Fruit fly (Drosophila melanogaster) whole organism, embryonic: Measurements from ENCODE around the gene CG15431.

Experiments used
- BEAF-32 ChIP-seq: fragments of 200-800 bp; sonication (Bioruptor generic); optimal IDR thresholded peaks from 3 replicates; lab custom pipeline; 2017; ENCODE audit warnings: missing biosample characterization, missing genetic modification characterization, mild to moderate bottlenecking, moderate library complexity, missing genetic modification reagents
- Bgb ChIP-seq: fragments of 200-800 bp; sonication (Bioruptor generic); IDR thresholded peaks from 2 replicates; pipeline ENCODE4 v1.3.6; 2022; ENCODE audit warnings: missing biosample characterization, missing genetic modification characterization; ENCODE audit not compliant: partially characterized antibody
- Blimp-1 ChIP-seq: fragments of 200-800 bp; sonication (Bioruptor generic); optimal IDR thresholded peaks from 3 replicates; lab custom pipeline; 2018; ENCODE audit warnings: missing biosample characterization, missing genetic modification characterization, mild to moderate bottlenecking, moderate library complexity, missing genetic modification reagents
- CG1024 ChIP-seq: fragments of 200-800 bp; sonication (Bioruptor generic); IDR thresholded peaks from 2 replicates; pipeline ENCODE4 v1.3.6; 2022; ENCODE audit warnings: missing biosample characterization, missing genetic modification characterization
- CG10462 ChIP-seq: fragments of 200-800 bp; sonication (Bioruptor generic); optimal IDR thresholded peaks from 2 replicates; lab custom pipeline; 2016; ENCODE audit warnings: missing biosample characterization, missing genetic modification characterization
- CG13287 ChIP-seq: fragments of 200-800 bp; sonication (Bioruptor generic); IDR thresholded peaks from 2 replicates; pipeline ENCODE4 v1.3.6; 2022; ENCODE audit warnings: missing biosample characterization, missing genetic modification characterization; ENCODE audit not compliant: partially characterized antibody
- CG14860 ChIP-seq: fragments of 200-800 bp; sonication (Bioruptor generic); IDR thresholded peaks from 3 replicates; pipeline ENCODE4 v1.3.6; 2022; ENCODE audit warnings: missing biosample characterization, missing genetic modification characterization; ENCODE audit not compliant: partially characterized antibody
- CG17385 ChIP-seq: fragments of 200-800 bp; sonication (Bioruptor generic); optimal IDR thresholded peaks from 3 replicates; lab custom pipeline; 2018; ENCODE audit warnings: missing biosample characterization, mild to moderate bottlenecking, missing genetic modification characterization
- CG17568 ChIP-seq: fragments of 200-800 bp; sonication (Bioruptor generic); optimal IDR thresholded peaks from 2 replicates; lab custom pipeline; 2018; ENCODE audit warnings: missing biosample characterization, mild to moderate bottlenecking, missing genetic modification characterization, moderate library complexity
- CG31388 ChIP-seq: fragments of 200-800 bp; sonication (Bioruptor generic); optimal IDR thresholded peaks from 2 replicates; lab custom pipeline; 2016; ENCODE audit warnings: missing biosample characterization, missing genetic modification characterization
- CG32767 ChIP-seq: fragments of 200-800 bp; sonication (Bioruptor generic); IDR thresholded peaks from 2 replicates; pipeline ENCODE4 v1.3.6; 2022; ENCODE audit warnings: missing biosample characterization, missing genetic modification characterization
- CG3726 ChIP-seq: fragments of 200-800 bp; sonication (Bioruptor generic); IDR thresholded peaks from 3 replicates; pipeline ENCODE4, ENCODE4 v1.3.6; 2022; ENCODE audit warnings: missing biosample characterization, missing genetic modification characterization
- CG42726 ChIP-seq: fragments of 200-800 bp; sonication (Bioruptor generic); IDR thresholded peaks from 2 replicates; pipeline ENCODE4 v1.3.6; 2022; ENCODE audit warnings: missing biosample characterization, missing genetic modification characterization; ENCODE audit not compliant: partially characterized antibody
- CG7963 ChIP-seq: fragments of 200-800 bp; sonication (Bioruptor generic); IDR thresholded peaks from 3 replicates; pipeline ENCODE4 v1.3.6; 2022; ENCODE audit warnings: missing biosample characterization, missing genetic modification characterization; ENCODE audit not compliant: partially characterized antibody
- CG8924 ChIP-seq: fragments of 200-800 bp; optimal IDR thresholded peaks from 3 replicates; lab custom pipeline; 2019; ENCODE audit warnings: missing biosample characterization, mild to moderate bottlenecking, missing genetic modification characterization, moderate library complexity
- CG9437 ChIP-seq: fragments of 200-800 bp; sonication (Bioruptor generic); optimal IDR thresholded peaks from 2 replicates; lab custom pipeline; 2018; ENCODE audit warnings: missing biosample characterization, mild to moderate bottlenecking, missing genetic modification characterization
- CHES-1-like ChIP-seq: fragments of 200-800 bp; sonication (Bioruptor generic); optimal IDR thresholded peaks from 2 replicates; lab custom pipeline; 2016; ENCODE audit warnings: missing biosample characterization, missing genetic modification characterization
- Camta ChIP-seq: fragments of 200-800 bp; sonication (Bioruptor generic); optimal IDR thresholded peaks from 2 replicates; lab custom pipeline; 2016; ENCODE audit warnings: missing biosample characterization, missing genetic modification characterization
- Dll ChIP-seq: fragments of 200-800 bp; sonication (Bioruptor generic); IDR thresholded peaks from 4 replicates; pipeline ENCODE4 v1.3.6; 2022; ENCODE audit warnings: missing biosample characterization, missing genetic modification characterization; ENCODE audit not compliant: partially characterized antibody
- Hr51 ChIP-seq, 2 experiments: fragments of 200-800 bp; sonication (Bioruptor generic); optimal IDR thresholded peaks; 2 replicates in 1 of 2; 3 replicates in 1 of 2; lab custom pipeline; 2016 to 2018; ENCODE audit warnings: missing biosample characterization in 2 of 2, missing genetic modification characterization in 2 of 2, mild to moderate bottlenecking in 1 of 2, moderate library complexity in 1 of 2
- Hr78 ChIP-seq, 2 experiments: fragments of 200-800 bp in 1 of 2; fragments of >200 bp in 1 of 2; sonication (Bioruptor generic) in 1 of 2; optimal IDR thresholded peaks; 2 replicates each; lab custom pipeline; 2017 to 2019; ENCODE audit warnings: missing biosample characterization in 2 of 2, missing genetic modification characterization in 2 of 2, mild to moderate bottlenecking in 1 of 2, moderate library complexity in 1 of 2
- Hsf ChIP-seq: fragments of 200-800 bp; sonication (Bioruptor generic); optimal IDR thresholded peaks from 3 replicates; lab custom pipeline; 2016; ENCODE audit warnings: missing biosample characterization, missing genetic modification characterization
- Neu2 ChIP-seq: fragments of 200-800 bp; sonication (Bioruptor generic); optimal IDR thresholded peaks from 3 replicates; lab custom pipeline; 2016; ENCODE audit warnings: missing biosample characterization, missing genetic modification characterization, borderline replicate concordance
- Opbp ChIP-seq: fragments of 200-800 bp; sonication (Bioruptor generic); IDR thresholded peaks from 3 replicates; pipeline ENCODE4 v1.3.6; 2022; ENCODE audit warnings: missing biosample characterization, missing genetic modification characterization; ENCODE audit not compliant: partially characterized antibody
- Rx ChIP-seq: fragments of 200-800 bp; sonication (Bioruptor generic); IDR thresholded peaks from 2 replicates; pipeline ENCODE4 v1.3.6; 2022; ENCODE audit warnings: missing biosample characterization, missing genetic modification characterization
- Scr ChIP-seq: fragments of 200-800 bp; sonication (Bioruptor generic); IDR thresholded peaks from 2 replicates; pipeline ENCODE4 v1.3.6; 2022; ENCODE audit warnings: missing biosample characterization, missing genetic modification characterization; ENCODE audit not compliant: partially characterized antibody
- bbx ChIP-seq: fragments of 200-800 bp; sonication (Bioruptor generic); IDR thresholded peaks from 2 replicates; pipeline ENCODE4 v1.3.6; 2022; ENCODE audit warnings: missing biosample characterization, missing genetic modification characterization; ENCODE audit not compliant: partially characterized antibody
- bcd ChIP-seq: fragments of 200-800 bp; sonication (Bioruptor generic); optimal IDR thresholded peaks from 2 replicates; lab custom pipeline; 2017; ENCODE audit warnings: missing biosample characterization, mild to moderate bottlenecking, missing genetic modification characterization
- chinmo ChIP-seq: fragments of 200-800 bp; sonication (Bioruptor generic); IDR thresholded peaks from 4 replicates; pipeline ENCODE4 v1.3.6; 2022; ENCODE audit warnings: missing biosample characterization, missing genetic modification characterization; ENCODE audit not compliant: partially characterized antibody
- chm ChIP-seq: fragments of 200-800 bp; sonication (Bioruptor generic); IDR thresholded peaks from 2 replicates; pipeline ENCODE4 v1.3.6; 2022; ENCODE audit warnings: missing biosample characterization, missing genetic modification characterization
- croc ChIP-seq: fragments of 200-800 bp; sonication (Bioruptor generic); conservative IDR thresholded peaks from 3 replicates; pipeline ENCODE4 v1.3.6; 2022; ENCODE audit warnings: missing biosample characterization, missing genetic modification characterization
- eve ChIP-seq, 2 experiments: fragments of >200 bp; optimal IDR thresholded peaks; 2 replicates each; lab custom pipeline; 2017; ENCODE audit warnings: missing biosample characterization in 2 of 2, missing genetic modification characterization in 2 of 2
- gt ChIP-seq: fragments of 200-800 bp; sonication (Bioruptor generic); IDR thresholded peaks from 2 replicates; pipeline ENCODE4 v1.3.6; 2022; ENCODE audit warnings: missing biosample characterization, missing genetic modification characterization
- hkb ChIP-seq, 2 experiments: fragments of 200-800 bp in 1 of 2; fragments of >200 bp in 1 of 2; sonication (Bioruptor generic) in 1 of 2; IDR thresholded peaks in 1 of 2; optimal IDR thresholded peaks in 1 of 2; 2 replicates each; pipeline versions ENCODE4 v1.3.6 to Lab custom; 2017 to 2022; ENCODE audit warnings: missing biosample characterization in 1 of 2, missing genetic modification characterization in 1 of 2
- luna ChIP-seq: fragments of 200-800 bp; sonication (Bioruptor generic); optimal IDR thresholded peaks from 2 replicates; lab custom pipeline; 2016; ENCODE audit warnings: missing biosample characterization, missing genetic modification characterization
- mam ChIP-seq: fragments of 200-800 bp; sonication (Bioruptor generic); optimal IDR thresholded peaks from 3 replicates; lab custom pipeline; 2016; ENCODE audit warnings: missing biosample characterization, missing genetic modification characterization
- odd ChIP-seq: fragments of 200-800 bp; sonication (Bioruptor generic); optimal IDR thresholded peaks from 2 replicates; lab custom pipeline; 2017; ENCODE audit warnings: missing biosample characterization, mild to moderate bottlenecking, missing genetic modification characterization
- pb ChIP-seq: fragments of 200-800 bp; sonication (Bioruptor generic); optimal IDR thresholded peaks from 3 replicates; lab custom pipeline; 2016; ENCODE audit warnings: missing biosample characterization, missing genetic modification characterization
- scrt ChIP-seq: fragments of 200-800 bp; sonication (Bioruptor generic); optimal IDR thresholded peaks from 2 replicates; lab custom pipeline; 2018; ENCODE audit warnings: missing biosample characterization, mild to moderate bottlenecking, missing genetic modification characterization, moderate library complexity
- sens ChIP-seq: fragments of 200-800 bp; sonication (Bioruptor generic); peaks from one replicate; lab custom pipeline; 2016; ENCODE audit warnings: missing biosample characterization, missing genetic modification characterization
- seq ChIP-seq: fragments of 200-800 bp; sonication (Bioruptor generic); IDR thresholded peaks from 2 replicates; pipeline ENCODE4 v1.3.6; 2022; ENCODE audit warnings: missing biosample characterization, missing genetic modification characterization
- sim ChIP-seq: fragments of 200-800 bp; sonication (Bioruptor generic); IDR thresholded peaks from 2 replicates; pipeline ENCODE4 v1.3.6; 2022; ENCODE audit warnings: missing biosample characterization, missing genetic modification characterization
- vvl ChIP-seq: fragments of 200-800 bp; sonication (Bioruptor generic); IDR thresholded peaks from 2 replicates; pipeline ENCODE4 v1.3.6; 2022; ENCODE audit warnings: missing biosample characterization, missing genetic modification characterization
- zen2 ChIP-seq: fragments of 200-800 bp; sonication (Bioruptor generic); IDR thresholded peaks from 3 replicates; pipeline ENCODE4 v1.3.6; 2022; ENCODE audit warnings: missing biosample characterization, missing genetic modification characterization; ENCODE audit not compliant: partially characterized antibody

CG15431 gene

dm6 chr2L:4414059-4414458 is 27.0 kb downstream of the CG15431 start (continued):
- TF ChIP-seq sim (GFP tag; lab: Robert Waterston, UW) (no peak), scrt (GFP tag; lab: Kevin White, UChicago) (peak; percentile 70), chm (no peak), seq (GFP tag; lab: Robert Waterston, UW) (no peak)

- peak; percentile 9 for TF ChIP-seq sens (GFP tag; lab: Kevin White, UChicago)
- no peak for TF ChIP-seq Neu2
Observed at dm6 chr2L:4410855-4411254, 30.2 kb downstream of the CG15431 start, which contains the start of gene CG43055. TSS of gene CG43055 (plus strand) at chr2L:4411155.

dm6 chr2L:4403013-4403604 is 38.0 kb downstream of the CG15431 start, which contains the start of gene Dim1:
TSS of gene Dim1 (plus strand) at chr2L:4403251.
- TF ChIP-seq BEAF-32 (GFP tag; lab: Kevin White, UChicago) (peak; percentile 68), zen2 (GFP tag; lab: Robert Waterston, UW) (peak; percentile 81), CG8924 (no peak), vvl (peak; percentile 59; the same call in 1 of the 2 replicates), seq (GFP tag; lab: Robert Waterston, UW) (no peak), CG17385 (GFP tag; lab: Kevin White, UChicago) (no peak), CG3726 (GFP tag; lab: Robert Waterston, UW) (no peak), odd (GFP tag; lab: Kevin White, UChicago) (no peak), Dll (GFP tag; lab: Robert Waterston, UW) (peak; percentile 85), CG17568 (GFP tag; lab: Kevin White, UChicago) (no peak), Bgb (GFP tag; lab: Robert Waterston, UW) (peak; percentile 74), CG1024 (no peak), Blimp-1 (no peak), pb (GFP tag; lab: Kevin White, UChicago) (peak; percentile 36), eve (GFP tag; optimal IDR thresholded peaks at IDR 0.05; lab: Kevin White, UChicago) (no peak), bbx (GFP tag; lab: Robert Waterston, UW) (peak; percentile 74), CG10462 (GFP tag; lab: Kevin White, UChicago) (no peak), CG7963 (GFP tag; lab: Robert Waterston, UW) (peak; percentile 67; the same call in 2 of the 3 replicates), Camta (GFP tag; lab: Kevin White, UChicago) (peak; percentile 49), mam (GFP tag; lab: Kevin White, UChicago) (no peak), chinmo (GFP tag; lab: Robert Waterston, UW) (peak; percentile 78; the same call in 1 of the 4 replicates), Hr78 (GFP tag; optimal IDR thresholded peaks at IDR 0.05; lab: Kevin White, UChicago) (no peak), CG31388 (GFP tag; lab: Kevin White, UChicago) (no peak), CG13287 (GFP tag; lab: Robert Waterston, UW) (peak; percentile 87), Scr (GFP tag; lab: Robert Waterston, UW) (peak; percentile 72), Rx (GFP tag; lab: Robert Waterston, UW) (no peak), gt (GFP tag; lab: Robert Waterston, UW) (no peak), Hr51 (GFP tag; optimal IDR thresholded peaks at IDR 0.05; lab: Kevin White, UChicago) (no peak), croc (GFP tag; lab: Robert Waterston, UW) (no peak), bcd (GFP tag; lab: Kevin White, UChicago) (no peak), Hsf (GFP tag; lab: Kevin White, UChicago) (peak; percentile 20), CG42726 (GFP tag; lab: Robert Waterston, UW) (no peak), CG14860 (GFP tag; lab: Robert Waterston, UW) (peak; percentile 72), hkb (optimal IDR thresholded peaks at IDR 0.05; lab: Kevin White, UChicago) (no peak), hkb (GFP tag; IDR thresholded peaks at IDR 0.05; lab: Robert Waterston, UW) (peak; percentile 50), luna (GFP tag; lab: Kevin White, UChicago) (peak; percentile 42), CG32767 (GFP tag; lab: Robert Waterston, UW) (no peak), CG9437 (GFP tag; lab: Kevin White, UChicago) (no peak), Opbp (peak; percentile 74), CHES-1-like (GFP tag; lab: Kevin White, UChicago) (peak; percentile 24)
